Worm (Caenorhabditis elegans) whole organism, young adult: Measurements from ENCODE around the gene F36H12.9.

ENCODE experiments used
- B0019.2 ChIP-seq: fragments of 200-800 bp; sonication (Bioruptor generic); conservative IDR thresholded peaks from 2 replicates; pipeline ENCODE4 v1.3.6; 2022; ENCODE audit warnings: missing genetic modification reagents, missing genetic modification characterization, missing compliant biosample characterization
- T26A5.8 ChIP-seq: sonication (generic microtip); optimal IDR thresholded peaks from 2 replicates; lab custom pipeline; 2016; ENCODE audit warnings: missing genetic modification characterization, missing compliant biosample characterization
- ama-1 ChIP-seq, 3 experiments: fragments of 150-350 bp in 1 of 3; sonication (generic microtip) in 2 of 3; optimal IDR thresholded peaks; 2 replicates each; lab custom pipeline; 2014 to 2018; ENCODE audit warnings: missing biosample characterization in 2 of 3, missing genetic modification characterization in 2 of 3, missing genetic modification reagents in 2 of 3
- aptf-2 ChIP-seq: fragments of 200-800 bp; sonication (Bioruptor generic); conservative IDR thresholded peaks from 2 replicates; pipeline ENCODE4 v1.3.6; 2022; ENCODE audit warnings: missing genetic modification reagents, missing genetic modification characterization, missing compliant biosample characterization
- dox-1 ChIP-seq: fragments of 200-800 bp; sonication (Bioruptor generic); IDR thresholded peaks from 2 replicates; pipeline ENCODE4 v1.3.6; 2022; ENCODE audit warnings: missing genetic modification reagents, missing genetic modification characterization, missing compliant biosample characterization
- efl-1 ChIP-seq: fragments of 150-350 bp; optimal IDR thresholded peaks from 2 replicates; lab custom pipeline; 2014; ENCODE audit warnings: missing biosample characterization, missing genetic modification reagents, missing genetic modification characterization
- egl-44 ChIP-seq: fragments of 200-800 bp; sonication (Bioruptor generic); IDR thresholded peaks from 2 replicates; pipeline ENCODE4 v1.3.6; 2022; ENCODE audit warnings: missing genetic modification reagents, missing genetic modification characterization, missing compliant biosample characterization
- him-1 ChIP-seq: sonication (generic microtip); optimal IDR thresholded peaks from 2 replicates; lab custom pipeline; 2016; ENCODE audit warnings: missing genotype, missing genetic modification reagents, missing genetic modification characterization, missing compliant biosample characterization
- hlh-26 ChIP-seq: fragments of 200-800 bp; sonication (Bioruptor generic); conservative IDR thresholded peaks from 2 replicates; pipeline ENCODE4 v1.3.6; 2022; ENCODE audit warnings: missing genetic modification reagents, missing genetic modification characterization, missing compliant biosample characterization
- let-607 ChIP-seq, 2 experiments: fragments of 200-800 bp in 1 of 2; sonication (Bioruptor generic) in 1 of 2; sonication (generic microtip) in 1 of 2; optimal IDR thresholded peaks; 2 replicates each; lab custom pipeline; 2016 to 2018; ENCODE audit warnings: mild to moderate bottlenecking in 2 of 2, missing compliant biosample characterization in 2 of 2, missing genetic modification characterization in 2 of 2, moderate library complexity in 2 of 2, missing genotype in 1 of 2
- snpc-1.1 ChIP-seq: sonication (generic microtip); optimal IDR thresholded peaks from 2 replicates; lab custom pipeline; 2017; ENCODE audit warnings: missing genetic modification characterization, mild to moderate bottlenecking, missing compliant biosample characterization, antibody characterized with exemption, moderate library complexity, missing genotype, missing genetic modification reagents; ENCODE audit not compliant: insufficient read depth
- snpc-3.4 ChIP-seq: sonication (generic microtip); optimal IDR thresholded peaks from 2 replicates; lab custom pipeline; 2017; ENCODE audit warnings: missing genetic modification characterization, mild to moderate bottlenecking, missing compliant biosample characterization, antibody characterized with exemption, moderate library complexity, missing genotype, missing genetic modification reagents
- snpc-4 ChIP-seq, 5 experiments: fragments of 150-350 bp in 1 of 5; sonication (generic microtip) in 4 of 5; optimal IDR thresholded peaks; 2 replicates each; lab custom pipeline; 2014 to 2018; ENCODE audit warnings: missing genetic modification characterization in 5 of 5, missing biosample characterization in 3 of 5, antibody characterized with exemption in 2 of 5, mild to moderate bottlenecking in 2 of 5, missing compliant biosample characterization in 2 of 5, missing genotype in 2 of 5, moderate library complexity in 2 of 5, missing genetic modification reagents in 1 of 5
- ztf-3 ChIP-seq: fragments of 200-800 bp; sonication (Bioruptor generic); optimal IDR thresholded peaks from 2 replicates; lab custom pipeline; 2018; ENCODE audit warnings: mild to moderate bottlenecking, missing genetic modification characterization, missing compliant biosample characterization

ce11 chrIV:5210606-5211005 is 46.2 kb upstream of the F36H12.9 start:
- TF ChIP-seq B0019.2 (GFP tag; lab: Robert Waterston, UW) = no peak
- TF ChIP-seq let-607 (tag; optimal IDR thresholded peaks at IDR 0.05; lab: Kevin White, UChicago) = no peak
- no peak for TF ChIP-seq ama-1 (optimal IDR thresholded peaks at IDR 0.05; lab: Kevin White, UChicago)
- no peak for TF ChIP-seq ama-1 (GFP tag; optimal IDR thresholded peaks at IDR 0.05; lab: Kevin White, UChicago)
- TF ChIP-seq aptf-2 = no peak
- no peak for TF ChIP-seq efl-1 (GFP tag; lab: Kevin White, UChicago)
- TF ChIP-seq egl-44 (GFP tag; lab: Robert Waterston, UW) = no peak
- TF ChIP-seq ztf-3 = no peak
- TF ChIP-seq snpc-1.1 (tag; lab: Kevin White, UChicago) = no peak
- no peak for TF ChIP-seq him-1
- TF ChIP-seq snpc-4 (GFP tag; optimal IDR thresholded peaks at IDR 0.05; lab: Kevin White, UChicago) = no peak
- peak in 1 of 4 experiments; percentile 83 for TF ChIP-seq snpc-4 (tag; optimal IDR thresholded peaks at IDR 0.05; lab: Kevin White, UChicago)
- TF ChIP-seq snpc-3.4 = no peak
- TF ChIP-seq dox-1 (GFP tag; lab: Robert Waterston, UW) = no peak
- no peak for TF ChIP-seq T26A5.8 (tag; lab: Kevin White, UChicago)
- TF ChIP-seq hlh-26 (GFP tag; lab: Robert Waterston, UW) = no peak
